Fruit fly (Drosophila melanogaster): ENCODE results near the gene PICK1.

PICK1 gene

dm6 chr2L:12721794-12722315, 27.0 kb downstream of the PICK1 start, which contains the start of gene Pih1D1 (continued):
- TF ChIP-seq CG3919 (GFP tag; optimal IDR thresholded peaks at IDR 0.05) (peak; percentile 96), Smox (GFP tag; optimal IDR thresholded peaks at IDR 0.05) (peak; percentile 94), Sox102F (GFP tag; optimal IDR thresholded peaks at IDR 0.05) (peak; percentile 85), Ets21C (GFP tag; optimal IDR thresholded peaks at IDR 0.05) (peak; percentile 95), CG9139 (GFP tag; optimal IDR thresholded peaks at IDR 0.05) (peak; percentile 78), Hr38 (GFP tag; optimal IDR thresholded peaks at IDR 0.05) (peak; percentile 73), OdsH (GFP tag; optimal IDR thresholded peaks at IDR 0.05) (peak; percentile 97), CG10669 (GFP tag; optimal IDR thresholded peaks at IDR 0.05) (peak; percentile 95), eg (GFP tag; IDR thresholded peaks at IDR 0.05) (peak; percentile 96), Hr4 (GFP tag; optimal IDR thresholded peaks at IDR 0.05) (peak; percentile 97), spab (GFP tag; optimal IDR thresholded peaks at IDR 0.05) (peak; percentile 89), acj6 (GFP tag; optimal IDR thresholded peaks at IDR 0.05) (peak; percentile 97), CG6276 (GFP tag; optimal IDR thresholded peaks at IDR 0.05) (peak; percentile 94), fkh (GFP tag; optimal IDR thresholded peaks at IDR 0.05) (no peak), lz (GFP tag; optimal IDR thresholded peaks at IDR 0.05) (peak; percentile 96), Ets96B (tag; optimal IDR thresholded peaks at IDR 0.05) (peak; percentile 94), net (GFP tag; optimal IDR thresholded peaks at IDR 0.05) (peak; percentile 89)

Data from whole organism, prepupa.